Worm (Caenorhabditis elegans) whole organism, early embryonic: Measurements from ENCODE around the gene act-2.

Experiments
- B0310.2 ChIP-seq: sonication (generic microtip); optimal IDR thresholded peaks from 2 replicates; lab custom pipeline; 2016; ENCODE audit warnings: mild to moderate bottlenecking, missing genetic modification characterization, missing compliant biosample characterization
- F13C5.2 ChIP-seq: sonication (generic microtip); optimal IDR thresholded peaks from 2 replicates; lab custom pipeline; 2017; ENCODE audit warnings: mild to moderate bottlenecking, missing genetic modification characterization, inconsistent platforms, missing compliant biosample characterization
- aly-1 ChIP-seq: sonication (generic microtip); optimal IDR thresholded peaks from 2 replicates; lab custom pipeline; 2016; ENCODE audit warnings: missing genetic modification characterization, missing compliant biosample characterization
- ama-1 ChIP-seq: fragments of 150-350 bp; optimal IDR thresholded peaks from 2 replicates; lab custom pipeline; 2014
- ceh-13 ChIP-seq: fragments of 200-800 bp; sonication (Bioruptor generic); optimal IDR thresholded peaks from 2 replicates; lab custom pipeline; 2018; ENCODE audit warnings: mild to moderate bottlenecking, missing genetic modification characterization, missing compliant biosample characterization
- ets-7 ChIP-seq: sonication (generic microtip); optimal IDR thresholded peaks from 2 replicates; lab custom pipeline; 2016; ENCODE audit warnings: missing genotype, missing genetic modification characterization, missing compliant biosample characterization
- flt-1 ChIP-seq: fragments of 200-800 bp; sonication (Bioruptor generic); IDR thresholded peaks from 2 replicates; pipeline ENCODE4 v1.3.6; 2022; ENCODE audit warnings: missing genetic modification characterization, missing compliant biosample characterization
- hmbx-1 ChIP-seq: sonication (generic microtip); optimal IDR thresholded peaks from 2 replicates; lab custom pipeline; 2016; ENCODE audit warnings: mild to moderate bottlenecking, missing genetic modification characterization, missing compliant biosample characterization
- hmg-4 ChIP-seq: fragments of 200-800 bp; sonication (Bioruptor generic); optimal IDR thresholded peaks from 2 replicates; lab custom pipeline; 2018; ENCODE audit warnings: mild to moderate bottlenecking, missing genetic modification characterization, missing compliant biosample characterization
- pes-1 ChIP-seq: fragments of 200-800 bp; sonication (Bioruptor generic); IDR thresholded peaks from 2 replicates; pipeline ENCODE4 v1.3.6; 2022; ENCODE audit warnings: missing genetic modification reagents, missing genetic modification characterization, missing compliant biosample characterization
- sea-1 ChIP-seq: fragments of 200-800 bp; sonication (Bioruptor generic); conservative IDR thresholded peaks from 2 replicates; pipeline ENCODE4 v1.3.6; 2022; ENCODE audit warnings: missing genetic modification characterization, missing compliant biosample characterization
- tbx-11 ChIP-seq: fragments of 200-800 bp; sonication (Bioruptor generic); IDR thresholded peaks from 2 replicates; pipeline ENCODE4 v1.3.6; 2022; ENCODE audit warnings: missing genetic modification characterization, missing compliant biosample characterization
- tbx-37 ChIP-seq: fragments of 200-800 bp; sonication (Bioruptor generic); conservative IDR thresholded peaks from 2 replicates; pipeline ENCODE4 v1.3.6; 2022; ENCODE audit warnings: missing genetic modification reagents, missing genetic modification characterization, missing compliant biosample characterization
- tra-4 ChIP-seq: sonication (generic microtip); optimal IDR thresholded peaks from 2 replicates; lab custom pipeline; 2017; ENCODE audit warnings: missing genetic modification characterization, missing compliant biosample characterization

ce11 chrV:11065513-11065912 is 12.4 kb downstream of the act-2 start, which contains the start of gene nlp-80:
- TF ChIP-seq ama-1 (no peak), tbx-37 (GFP tag; lab: Robert Waterston, UW) (no peak), hmbx-1 (tag; lab: Kevin White, UChicago) (no peak), flt-1 (no peak), sea-1 (GFP tag; lab: Robert Waterston, UW) (no peak), tbx-11 (no peak), aly-1 (no peak), F13C5.2 (no peak), tra-4 (no peak), hmg-4 (GFP tag; lab: Kevin White, UChicago) (no peak), ceh-13 (no peak), B0310.2 (tag; lab: Kevin White, UChicago) (no peak), ets-7 (tag; lab: Kevin White, UChicago) (no peak), pes-1 (GFP tag; lab: Robert Waterston, UW) (no peak)
